Fruit fly (Drosophila melanogaster) whole organism, prepupa: Measurements from ENCODE around the gene rdx.
A peak's percentile ranks its signal among the peaks of the same experiment; 100 is the strongest.

Source experiments
- CG10631 ChIP-seq: fragments of 200-800 bp; sonication (Bioruptor generic); optimal IDR thresholded peaks from 2 replicates; lab custom pipeline; 2016; ENCODE audit warnings: missing biosample characterization, missing genetic modification characterization
- CG10669 ChIP-seq: fragments of 200-800 bp; sonication (Bioruptor generic); optimal IDR thresholded peaks from 3 replicates; lab custom pipeline; 2018; ENCODE audit warnings: missing biosample characterization, mild to moderate bottlenecking, missing genetic modification characterization, moderate library complexity
- CG11294 ChIP-seq: fragments of 200-800 bp; sonication (Bioruptor generic); IDR thresholded peaks from 2 replicates; pipeline ENCODE4 v1.3.6; 2022; ENCODE audit warnings: missing biosample characterization, missing genetic modification characterization
- CG15336 ChIP-seq: fragments of 200-800 bp; sonication (Bioruptor generic); IDR thresholded peaks from 2 replicates; pipeline ENCODE4 v1.3.6; 2022; ENCODE audit warnings: missing biosample characterization, missing genetic modification characterization
- CG1621 ChIP-seq: fragments of 200-800 bp; sonication (Bioruptor generic); optimal IDR thresholded peaks from 3 replicates; lab custom pipeline; 2018; ENCODE audit warnings: missing biosample characterization, mild to moderate bottlenecking, missing genetic modification characterization
- CG3032 ChIP-seq: fragments of 200-800 bp; optimal IDR thresholded peaks from 2 replicates; lab custom pipeline; 2019; ENCODE audit warnings: missing biosample characterization, mild to moderate bottlenecking, missing genetic modification characterization, moderate library complexity
- CG31627 ChIP-seq: fragments of 200-800 bp; sonication (Bioruptor generic); optimal IDR thresholded peaks from 3 replicates; lab custom pipeline; 2016; ENCODE audit warnings: missing biosample characterization, missing genetic modification characterization
- CG32006 ChIP-seq: fragments of 200-800 bp; sonication (Bioruptor generic); optimal IDR thresholded peaks from 3 replicates; lab custom pipeline; 2017; ENCODE audit warnings: missing biosample characterization, mild to moderate bottlenecking, missing genetic modification characterization
- CG3919 ChIP-seq: fragments of 200-800 bp; sonication (Bioruptor generic); optimal IDR thresholded peaks from 3 replicates; lab custom pipeline; 2016; ENCODE audit warnings: missing biosample characterization, missing genetic modification characterization
- CG4318 ChIP-seq: fragments of 200-800 bp; sonication (Bioruptor generic); optimal IDR thresholded peaks from 3 replicates; lab custom pipeline; 2017; ENCODE audit warnings: missing biosample characterization, mild to moderate bottlenecking, missing genetic modification characterization
- CG6163 ChIP-seq: fragments of 200-800 bp; sonication (Bioruptor generic); IDR thresholded peaks from 3 replicates; pipeline ENCODE4 v1.3.6; 2022; ENCODE audit warnings: missing biosample characterization, missing genetic modification characterization
- CG6276 ChIP-seq: fragments of 200-800 bp; sonication (Bioruptor generic); optimal IDR thresholded peaks from 2 replicates; lab custom pipeline; 2017; ENCODE audit warnings: missing biosample characterization, mild to moderate bottlenecking, missing genetic modification characterization
- CG6792 ChIP-seq: fragments of 200-800 bp; sonication (Bioruptor generic); optimal IDR thresholded peaks from 3 replicates; lab custom pipeline; 2016; ENCODE audit warnings: missing biosample characterization, missing genetic modification characterization
- CG6808 ChIP-seq: fragments of 200-800 bp; sonication (Bioruptor generic); optimal IDR thresholded peaks from 3 replicates; lab custom pipeline; 2017; ENCODE audit warnings: missing biosample characterization, missing genetic modification characterization, mild to moderate bottlenecking, moderate library complexity, missing genetic modification reagents
- CG6854 ChIP-seq: fragments of 200-800 bp; sonication (Bioruptor generic); optimal IDR thresholded peaks from 2 replicates; lab custom pipeline; 2017; ENCODE audit warnings: missing biosample characterization, mild to moderate bottlenecking, missing genetic modification characterization
- CG8119 ChIP-seq: fragments of 200-800 bp; sonication (Bioruptor generic); IDR thresholded peaks from 3 replicates; pipeline ENCODE4 v1.3.6; 2022; ENCODE audit warnings: missing biosample characterization, missing genetic modification characterization
- CG8632 ChIP-seq: fragments of 200-800 bp; sonication (Bioruptor generic); optimal IDR thresholded peaks from 3 replicates; lab custom pipeline; 2016; ENCODE audit warnings: missing biosample characterization, missing genetic modification characterization
- Eip75B ChIP-seq: fragments of 200-800 bp; sonication (Bioruptor generic); optimal IDR thresholded peaks from 3 replicates; lab custom pipeline; 2016; ENCODE audit warnings: missing biosample characterization, missing genetic modification characterization
- Eip78C ChIP-seq: fragments of 200-800 bp; sonication (Bioruptor generic); peaks from one replicate; lab custom pipeline; 2016; ENCODE audit warnings: missing biosample characterization, missing genetic modification characterization
- Gug ChIP-seq: fragments of 200-800 bp; sonication (Bioruptor generic); IDR thresholded peaks from 2 replicates; pipeline ENCODE4 v1.3.6; 2022; ENCODE audit warnings: missing biosample characterization, missing genetic modification characterization
- Hr38 ChIP-seq: sonication (Bioruptor generic); optimal IDR thresholded peaks from 2 replicates; lab custom pipeline; 2016; ENCODE audit warnings: missing biosample characterization, missing genetic modification characterization
- Hr4 ChIP-seq: fragments of 200-800 bp; sonication (Bioruptor generic); optimal IDR thresholded peaks from 3 replicates; lab custom pipeline; 2016; ENCODE audit warnings: missing biosample characterization, missing genetic modification characterization
- Lpt ChIP-seq: fragments of 200-800 bp; sonication (Bioruptor generic); optimal IDR thresholded peaks from 3 replicates; lab custom pipeline; 2016; ENCODE audit warnings: missing biosample characterization, missing genetic modification characterization
- Met ChIP-seq: fragments of 200-800 bp; sonication (Bioruptor generic); optimal IDR thresholded peaks from 3 replicates; lab custom pipeline; 2016; ENCODE audit warnings: missing biosample characterization, missing genetic modification characterization
- OdsH ChIP-seq: fragments of 200-800 bp; sonication (Bioruptor generic); optimal IDR thresholded peaks from 3 replicates; lab custom pipeline; 2016; ENCODE audit warnings: missing biosample characterization, missing genetic modification characterization
- Smox ChIP-seq: fragments of 200-800 bp; sonication (Bioruptor generic); optimal IDR thresholded peaks from 3 replicates; lab custom pipeline; 2016; ENCODE audit warnings: missing biosample characterization, missing genetic modification characterization
- Sox102F ChIP-seq: fragments of 200-800 bp; sonication (Bioruptor generic); optimal IDR thresholded peaks from 2 replicates; lab custom pipeline; 2016; ENCODE audit warnings: missing biosample characterization, mild to moderate bottlenecking, missing genetic modification characterization
- achi ChIP-seq: fragments of 200-800 bp; sonication (Bioruptor generic); optimal IDR thresholded peaks from 3 replicates; lab custom pipeline; 2016; ENCODE audit warnings: missing biosample characterization, missing genetic modification characterization
- acj6 ChIP-seq: fragments of 200-800 bp; sonication (Bioruptor generic); optimal IDR thresholded peaks from 3 replicates; lab custom pipeline; 2016; ENCODE audit warnings: missing biosample characterization, missing genetic modification characterization
- dac ChIP-seq: fragments of 200-800 bp; sonication (Bioruptor generic); optimal IDR thresholded peaks from 2 replicates; lab custom pipeline; 2017; ENCODE audit warnings: missing biosample characterization, mild to moderate bottlenecking, missing genetic modification characterization
- eg ChIP-seq: fragments of 200-800 bp; sonication (Bioruptor generic); IDR thresholded peaks from 3 replicates; pipeline ENCODE4 v1.3.6; 2022; ENCODE audit warnings: missing biosample characterization, missing genetic modification characterization
- esn ChIP-seq: fragments of 200-800 bp; sonication (Bioruptor generic); optimal IDR thresholded peaks from 2 replicates; lab custom pipeline; 2016; ENCODE audit warnings: missing biosample characterization, mild to moderate bottlenecking, missing genetic modification characterization, moderate library complexity
- fd85E ChIP-seq: fragments of 200-800 bp; sonication (Bioruptor generic); optimal IDR thresholded peaks from 3 replicates; lab custom pipeline; 2016; ENCODE audit warnings: missing biosample characterization, missing genetic modification characterization
- net ChIP-seq: fragments of 200-800 bp; sonication (Bioruptor generic); optimal IDR thresholded peaks from 3 replicates; lab custom pipeline; 2016; ENCODE audit warnings: missing biosample characterization, missing genetic modification characterization
- pdm3 ChIP-seq: fragments of 200-800 bp; sonication (Bioruptor generic); optimal IDR thresholded peaks from 3 replicates; lab custom pipeline; 2016; ENCODE audit warnings: missing biosample characterization, missing genetic modification characterization
- salr ChIP-seq, 2 experiments: fragments of 200-800 bp; sonication (Bioruptor generic); optimal IDR thresholded peaks; 3 replicates each; lab custom pipeline; 2016 to 2018; ENCODE audit warnings: missing biosample characterization in 2 of 2, missing genetic modification characterization in 2 of 2, mild to moderate bottlenecking in 1 of 2
- spab ChIP-seq: fragments of 200-800 bp; sonication (Bioruptor generic); optimal IDR thresholded peaks from 2 replicates; lab custom pipeline; 2017; ENCODE audit warnings: missing biosample characterization, mild to moderate bottlenecking, missing genetic modification characterization, missing genetic modification reagents
- ss ChIP-seq, 2 experiments: fragments of 200-800 bp; sonication (Bioruptor generic); optimal IDR thresholded peaks; 2 replicates in 1 of 2; 3 replicates in 1 of 2; lab custom pipeline; 2017 to 2018; ENCODE audit warnings: mild to moderate bottlenecking in 2 of 2, missing biosample characterization in 2 of 2, missing genetic modification characterization in 2 of 2, moderate library complexity in 1 of 2
- topi ChIP-seq: fragments of 200-800 bp; sonication (Bioruptor generic); optimal IDR thresholded peaks from 3 replicates; lab custom pipeline; 2016; ENCODE audit warnings: missing biosample characterization, missing genetic modification characterization

Gene rdx

DNA sequence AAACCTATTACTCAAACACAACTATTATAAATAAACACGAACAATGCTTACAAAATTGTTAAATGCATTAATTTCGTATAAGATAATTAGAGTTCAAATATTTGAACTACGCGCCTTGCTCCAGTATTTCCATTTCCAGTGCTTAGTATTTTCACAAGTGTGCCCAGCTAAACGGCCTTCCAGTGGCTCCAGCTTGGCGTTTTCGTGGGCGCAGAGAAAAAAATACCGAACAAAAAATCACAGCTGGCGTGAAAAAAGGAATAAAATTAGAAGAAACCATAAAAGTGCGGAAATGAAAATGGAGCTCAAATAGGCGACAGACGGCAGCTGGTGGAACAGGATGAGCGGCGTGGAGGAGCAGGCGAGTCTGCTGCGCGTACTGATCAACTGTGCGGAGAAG is 73.3 kb downstream of the rdx start, which contains the start of gene Ipp:
Ipp (plus strand) TSS at position 208 of the 400 bp plus-strand sequence.
- TF ChIP-seq CG6276 (GFP tag; lab: Kevin White, UChicago) (no peak), eg (0 out of 3 replicates have a peak, but pooled peaks have one; percentile 10)

DNA sequence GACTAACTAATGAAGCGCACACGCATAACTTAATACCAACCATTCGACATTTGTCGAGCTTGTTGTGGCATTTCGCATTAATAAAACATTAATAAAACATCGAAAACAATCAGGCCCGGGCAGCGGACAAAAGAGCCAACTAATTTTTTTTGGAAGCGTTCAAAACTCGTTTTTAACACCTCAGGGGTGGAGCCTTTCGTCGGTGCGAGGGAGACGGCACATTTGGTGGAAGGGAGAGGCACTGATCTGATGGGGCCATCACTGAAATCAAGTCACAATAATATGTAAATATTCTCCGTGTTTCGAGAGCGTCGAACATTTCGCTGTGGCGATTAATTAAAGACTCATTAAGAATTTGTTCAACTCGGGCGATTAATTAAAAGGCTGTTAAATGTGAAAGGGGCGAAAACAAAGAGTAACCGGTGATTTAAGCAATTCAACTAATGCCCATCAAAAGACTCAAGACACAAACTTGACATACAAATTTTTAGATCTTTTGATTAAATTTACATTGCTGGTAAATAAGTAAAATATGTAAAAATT is 75.0 kb downstream of the rdx start:
- TF ChIP-seq CG11294 (GFP tag; lab: Robert Waterston, UW): no peak
- no peak for TF ChIP-seq CG6854
- no peak for TF ChIP-seq CG6792 (GFP tag; lab: Kevin White, UChicago)
- TF ChIP-seq CG3919: no peak

DNA sequence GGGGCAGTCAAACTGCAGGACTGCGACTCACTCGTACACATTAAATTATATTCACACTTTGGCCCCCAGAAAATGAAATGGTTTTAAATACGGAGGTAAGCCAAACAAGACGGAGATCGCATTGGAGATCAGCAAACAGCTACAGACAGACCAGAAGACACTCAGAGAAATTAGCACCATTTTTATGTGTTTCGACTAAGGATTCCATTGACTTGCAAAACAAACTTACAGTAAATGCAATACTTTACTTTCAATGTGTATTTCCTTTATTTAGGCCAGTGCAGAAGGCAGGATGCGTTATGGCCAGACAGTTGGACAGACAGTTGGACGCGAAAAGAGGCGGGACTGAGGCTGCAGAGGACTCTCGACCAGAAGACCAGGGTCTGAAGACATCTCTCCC is 76.6 kb downstream of the rdx start:
- TF ChIP-seq acj6 (GFP tag; lab: Kevin White, UChicago) (peak; percentile 1), Sox102F (GFP tag; lab: Kevin White, UChicago) (peak; percentile 1), CG31627 (GFP tag; lab: Kevin White, UChicago) (peak; percentile 18), topi (GFP tag; lab: Kevin White, UChicago) (peak; percentile 4), CG10669 (GFP tag; lab: Kevin White, UChicago) (no peak), CG3032 (tag; lab: Kevin White, UChicago) (peak; percentile 6), CG10631 (GFP tag; lab: Kevin White, UChicago) (no peak), Met (peak; percentile 39), Eip78C (peak; percentile 41), fd85E (GFP tag; lab: Kevin White, UChicago) (no peak), CG6808 (GFP tag; lab: Kevin White, UChicago) (peak; percentile 7), CG6792 (GFP tag; lab: Kevin White, UChicago) (peak; percentile 18), CG3919 (peak; percentile 4), pdm3 (GFP tag; lab: Kevin White, UChicago) (peak; percentile 9), Gug (GFP tag; lab: Robert Waterston, UW) (no peak), esn (GFP tag; lab: Kevin White, UChicago) (peak; percentile 30), CG1621 (tag; lab: Kevin White, UChicago) (peak; percentile 24), CG6163 (GFP tag; lab: Robert Waterston, UW) (0 out of 3 replicates have a peak, but pooled peaks have one; percentile 34), Smox (GFP tag; lab: Kevin White, UChicago) (peak; percentile 31)

DNA sequence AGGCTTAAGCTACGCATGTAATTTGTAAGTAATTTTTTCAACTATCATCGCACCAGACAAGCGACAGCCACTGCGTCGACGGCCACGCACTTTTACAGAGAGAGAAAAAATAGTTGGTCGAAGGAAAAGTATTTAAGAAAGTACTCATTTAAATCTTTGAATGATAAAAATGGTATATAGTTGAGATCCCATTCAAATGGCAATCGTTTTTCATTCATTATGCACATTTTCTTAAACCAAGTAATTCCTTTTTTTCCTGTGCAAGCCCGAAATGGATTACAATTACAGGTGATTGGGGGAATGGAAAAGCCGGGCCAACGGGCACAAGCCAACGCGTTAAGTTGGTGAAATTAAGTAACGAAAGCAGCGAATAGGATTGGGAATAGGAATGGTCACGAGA is 79.6 kb downstream of the rdx start:
- peak; percentile 81 for TF ChIP-seq CG8119
- peak; percentile 86 for TF ChIP-seq CG32006 (GFP tag; lab: Kevin White, UChicago)
- TF ChIP-seq dac (GFP tag; lab: Kevin White, UChicago): peak; percentile 44
- peak; percentile 23 for TF ChIP-seq Hr38 (GFP tag; lab: Kevin White, UChicago)
- TF ChIP-seq net: peak; percentile 56
- TF ChIP-seq CG8632 (GFP tag; lab: Kevin White, UChicago): no peak
- no peak for TF ChIP-seq Eip75B (GFP tag; lab: Kevin White, UChicago)
- peak; percentile 47 for TF ChIP-seq OdsH (GFP tag; lab: Kevin White, UChicago)
- TF ChIP-seq Hr4 (GFP tag; lab: Kevin White, UChicago): peak; percentile 82
- peak; percentile 32 for TF ChIP-seq CG10631 (GFP tag; lab: Kevin White, UChicago)
- peak; percentile 82 for TF ChIP-seq Eip78C
- TF ChIP-seq salr (GFP tag; optimal IDR thresholded peaks at IDR 0.05; lab: Kevin White, UChicago): peak in 1 of 2 experiments; percentile 46
- no peak for TF ChIP-seq esn (GFP tag; lab: Kevin White, UChicago)
- TF ChIP-seq Lpt (GFP tag; lab: Kevin White, UChicago): peak; percentile 39
- TF ChIP-seq Gug (GFP tag; lab: Robert Waterston, UW): peak; percentile 60
- TF ChIP-seq spab (GFP tag; lab: Kevin White, UChicago): no peak
- TF ChIP-seq CG6276 (GFP tag; lab: Kevin White, UChicago): peak; percentile 72
- peak; percentile 54 for TF ChIP-seq pdm3 (GFP tag; lab: Kevin White, UChicago)
- no peak for TF ChIP-seq ss (GFP tag; optimal IDR thresholded peaks at IDR 0.05; lab: Kevin White, UChicago)
- TF ChIP-seq eg: peak; percentile 86
- peak; percentile 45 for TF ChIP-seq achi (GFP tag; lab: Kevin White, UChicago)
- peak; percentile 64 for TF ChIP-seq CG6163 (GFP tag; lab: Robert Waterston, UW)
- TF ChIP-seq CG15336 (GFP tag; lab: Robert Waterston, UW): peak; percentile 85
- TF ChIP-seq CG4318 (GFP tag; lab: Kevin White, UChicago): peak; percentile 63
- TF ChIP-seq CG3919: peak; percentile 35
